Worm (Caenorhabditis elegans): Measurements from ENCODE around the gene ZK742.7.

ZK742.7 gene

DNA sequence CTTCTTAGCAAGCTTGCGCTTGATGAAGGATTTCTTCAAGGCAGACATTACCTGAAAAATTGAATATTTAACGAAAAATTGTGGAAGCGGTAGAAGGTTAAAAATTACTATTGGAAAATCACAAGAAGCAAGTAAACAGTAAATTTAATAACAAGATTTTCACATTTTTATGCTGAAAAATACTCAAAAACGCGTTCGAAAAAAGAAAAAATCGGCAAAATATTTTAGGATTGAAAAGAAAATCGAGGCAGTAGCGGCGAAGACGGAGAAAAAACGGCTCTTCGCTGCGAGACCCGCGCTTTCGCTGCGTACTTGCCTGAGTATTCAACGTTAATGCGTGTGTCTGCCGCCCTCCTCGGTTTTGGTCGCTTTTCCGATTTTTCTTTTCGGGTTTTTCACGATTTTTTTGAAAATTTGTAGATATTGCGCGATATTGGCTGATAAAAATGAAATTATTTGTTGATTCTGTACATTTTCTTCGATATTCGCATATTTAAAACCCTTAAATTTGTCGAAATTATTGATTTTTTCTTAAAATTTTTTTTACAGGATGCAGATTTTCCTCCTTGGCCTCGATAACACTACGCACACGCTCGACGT is 22.1 kb upstream of the ZK742.7 start, which contains the start of the genes rpl-39 and rps-30 (continued):
- TF ChIP-seq ceh-8 (GFP tag; optimal IDR thresholded peaks at IDR 0.05) (no peak), ets-5 (GFP tag; IDR thresholded peaks at IDR 0.05) (no peak), isw-1 (GFP tag; IDR thresholded peaks at IDR 0.05) (peak; percentile 87), C04F5.9 (tag; optimal IDR thresholded peaks at IDR 0.05) (no peak), mef-2 (tag; optimal IDR thresholded peaks at IDR 0.05) (peak; percentile 38), irx-1 (tag; optimal IDR thresholded peaks at IDR 0.05) (peak; percentile 41), mab-9 (GFP tag; IDR thresholded peaks at IDR 0.05) (no peak), F16B12.6 (tag; optimal IDR thresholded peaks at IDR 0.05) (peak; percentile 50), vab-15 (tag; optimal IDR thresholded peaks at IDR 0.05) (no peak), fkh-10 (GFP tag; optimal IDR thresholded peaks at IDR 0.05) (peak; percentile 46), nhr-90 (tag; optimal IDR thresholded peaks at IDR 0.05; ENCODE audit: poor library complexity) (peak; percentile 59), C34B4.2 (tag; optimal IDR thresholded peaks at IDR 0.05) (no peak), ama-1 (optimal IDR thresholded peaks at IDR 0.05) (peak; percentile 39), lsy-2 (tag; optimal IDR thresholded peaks at IDR 0.05) (peak; percentile 87 to 93), lin-13 (GFP tag; optimal IDR thresholded peaks at IDR 0.05) (peak; percentile 88), efl-1 (optimal IDR thresholded peaks at IDR 0.05) (peak; percentile 83 to 91), efl-1 (GFP tag; optimal IDR thresholded peaks at IDR 0.05 in 1 of 2) (peak; percentile 77 to 97), egl-27 (tag; optimal IDR thresholded peaks at IDR 0.05) (no peak), ceh-63 (GFP tag; optimal IDR thresholded peaks at IDR 0.05) (no peak), skn-1 (tag; optimal IDR thresholded peaks at IDR 0.05) (peak; percentile 89), blmp-1 (tag; optimal IDR thresholded peaks at IDR 0.05) (peak; percentile 71), fkh-8 (tag; optimal IDR thresholded peaks at IDR 0.05) (peak; percentile 85), sptf-1 (tag; optimal IDR thresholded peaks at IDR 0.05) (no peak), nhr-19 (GFP tag; conservative IDR thresholded peaks at IDR 0.05) (peak; percentile 81), mdl-1 (tag; optimal IDR thresholded peaks at IDR 0.05) (peak in 1 of 2 experiments; percentile 73), lin-15B (tag; optimal IDR thresholded peaks at IDR 0.05) (peak; percentile 79), ztf-4 (tag; optimal IDR thresholded peaks at IDR 0.05) (peak; percentile 23), swsn-7 (tag; optimal IDR thresholded peaks at IDR 0.05) (peak; percentile 79), pax-3 (tag; optimal IDR thresholded peaks at IDR 0.05) (peak; percentile 54), sox-4 (tag; optimal IDR thresholded peaks at IDR 0.05) (no peak), zip-4 (GFP tag; optimal IDR thresholded peaks at IDR 0.05) (no peak), efl-3 (GFP tag; optimal IDR thresholded peaks at IDR 0.05) (no peak), lin-35 (GFP tag; optimal IDR thresholded peaks at IDR 0.05) (peak; percentile 82 to 90), fos-1 (tag; optimal IDR thresholded peaks at IDR 0.05) (peak; percentile 57), nhr-71 (tag; optimal IDR thresholded peaks at IDR 0.05) (peak; percentile 91), jun-1 (tag; optimal IDR thresholded peaks at IDR 0.05) (peak; percentile 69), lin-14 (GFP tag; optimal IDR thresholded peaks at IDR 0.05) (peak; percentile 88), lin-39 (tag; optimal IDR thresholded peaks at IDR 0.05) (peak; percentile 39), elt-2 (tag; optimal IDR thresholded peaks at IDR 0.05) (no peak), nhr-12 (tag; optimal IDR thresholded peaks at IDR 0.05) (no peak), ceh-82 (tag; optimal IDR thresholded peaks at IDR 0.05) (peak; percentile 84 to 94 (median 84)), pqm-1 (tag; optimal IDR thresholded peaks at IDR 0.05) (no peak), ceh-90 (tag; optimal IDR thresholded peaks at IDR 0.05) (no peak), nhr-77 (tag; optimal IDR thresholded peaks at IDR 0.05) (peak; percentile 62), pag-3 (tag; optimal IDR thresholded peaks at IDR 0.05; ENCODE audit: borderline replicate concordance, insufficient read depth) (no peak)

Data from whole organism, L1 larva.